Fruit fly (Drosophila melanogaster) S2 (cell line): Measurements from ENCODE around the gene mei-38.

Source experiments
- CG8478 ChIP-seq: fragments of >200 bp; optimal IDR thresholded peaks from 2 replicates; lab custom pipeline; 2018
- CTCF ChIP-seq, 2 experiments: fragments of >200 bp; optimal IDR thresholded peaks; 2 replicates each; lab custom pipeline; 2018

DNA sequence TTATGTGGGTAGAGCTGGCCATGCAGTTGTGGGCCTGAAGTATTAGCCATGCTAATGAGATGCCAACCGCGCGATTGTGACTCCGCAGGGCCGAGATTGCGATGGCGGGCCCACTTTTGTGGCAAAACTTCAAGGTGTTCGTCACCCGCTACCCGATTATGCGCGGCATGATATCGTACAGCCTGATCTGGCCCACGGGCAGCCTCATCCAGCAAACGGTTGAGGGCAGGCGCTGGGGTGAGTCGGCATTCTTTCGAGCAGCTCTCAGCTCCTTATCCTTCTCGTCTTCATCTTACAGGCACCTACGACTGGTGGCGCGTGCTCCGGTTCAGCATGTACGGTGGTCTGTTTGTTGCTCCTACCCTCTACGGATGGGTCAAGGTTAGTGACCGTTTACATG, 7.1 kb upstream of the mei-38 start, which contains the start of gene CG32808:
- TF ChIP-seq CTCF (optimal IDR thresholded peaks at IDR 0.05; lab: Kevin White, UChicago), result no peak
- TF ChIP-seq CG8478, result no peak
